Fruit fly (Drosophila melanogaster) whole organism, embryonic: ENCODE measurements around the gene Sfp23F.

Experiments
- CG10267 ChIP-seq: fragments of 200-800 bp; sonication (Bioruptor generic); optimal IDR thresholded peaks from 2 replicates; lab custom pipeline; 2018; ENCODE audit warnings: missing biosample characterization, mild to moderate bottlenecking, missing genetic modification characterization, moderate library complexity
- CG11085 ChIP-seq: fragments of 200-800 bp; sonication (Bioruptor generic); IDR thresholded peaks from 2 replicates; pipeline ENCODE4 v1.3.6; 2022; ENCODE audit warnings: missing biosample characterization, missing genetic modification characterization
- CG11247 ChIP-seq: fragments of 200-800 bp; sonication (Bioruptor generic); IDR thresholded peaks from 2 replicates; pipeline ENCODE4 v1.3.6; 2022; ENCODE audit warnings: missing biosample characterization, missing genetic modification characterization
- CG11456 ChIP-seq: fragments of 200-800 bp; sonication (Bioruptor generic); IDR thresholded peaks from 3 replicates; pipeline ENCODE4 v1.3.6; 2022; ENCODE audit warnings: missing biosample characterization, missing genetic modification characterization
- CG15696 ChIP-seq: fragments of 200-800 bp; sonication (Bioruptor generic); optimal IDR thresholded peaks from 2 replicates; lab custom pipeline; 2019; ENCODE audit warnings: missing biosample characterization, mild to moderate bottlenecking, missing genetic modification characterization, moderate library complexity
- CG16779 ChIP-seq: fragments of 200-800 bp; sonication (Bioruptor generic); IDR thresholded peaks from 2 replicates; pipeline ENCODE4 v1.3.6; 2022; ENCODE audit warnings: missing biosample characterization, missing genetic modification characterization
- CG17359 ChIP-seq: fragments of 200-800 bp; sonication (Bioruptor generic); optimal IDR thresholded peaks from 3 replicates; lab custom pipeline; 2018; ENCODE audit warnings: missing biosample characterization, mild to moderate bottlenecking, missing genetic modification characterization, moderate library complexity
- CG17829 ChIP-seq: fragments of 200-800 bp; optimal IDR thresholded peaks from 2 replicates; lab custom pipeline; 2019; ENCODE audit warnings: missing biosample characterization, mild to moderate bottlenecking, missing genetic modification characterization, moderate library complexity
- CG18619 ChIP-seq: fragments of 200-800 bp; sonication (Bioruptor generic); optimal IDR thresholded peaks from 3 replicates; lab custom pipeline; 2017; ENCODE audit warnings: missing biosample characterization, mild to moderate bottlenecking, missing genetic modification characterization
- CG2129 ChIP-seq: fragments of 200-800 bp; sonication (Bioruptor generic); IDR thresholded peaks from 2 replicates; pipeline ENCODE4 v1.3.6; 2022; ENCODE audit warnings: missing biosample characterization, missing genetic modification characterization; ENCODE audit not compliant: partially characterized antibody
- CG30431 ChIP-seq: fragments of 200-800 bp; sonication (Bioruptor generic); optimal IDR thresholded peaks from 2 replicates; lab custom pipeline; 2017; ENCODE audit warnings: missing biosample characterization, missing genetic modification characterization
- CG32532 ChIP-seq: fragments of 200-800 bp; sonication (Bioruptor generic); IDR thresholded peaks from 2 replicates; pipeline ENCODE4 v1.3.6; 2022; ENCODE audit warnings: missing biosample characterization, missing genetic modification characterization
- CG4730 ChIP-seq: fragments of 200-800 bp; sonication (Bioruptor generic); IDR thresholded peaks from 2 replicates; pipeline ENCODE4 v1.3.6; 2022; ENCODE audit warnings: missing biosample characterization, missing genetic modification characterization
- CG5953 ChIP-seq: fragments of 200-800 bp; sonication (Bioruptor generic); IDR thresholded peaks from 2 replicates; pipeline ENCODE4 v1.3.6; 2022; ENCODE audit warnings: missing biosample characterization, missing genetic modification characterization
- CG6272 ChIP-seq: fragments of 200-800 bp; sonication (Bioruptor generic); IDR thresholded peaks from 2 replicates; pipeline ENCODE4 v1.3.6; 2022; ENCODE audit warnings: missing biosample characterization, missing genetic modification characterization
- CG6654 ChIP-seq: fragments of 200-800 bp; sonication (Bioruptor generic); optimal IDR thresholded peaks from 2 replicates; lab custom pipeline; 2017; ENCODE audit warnings: missing biosample characterization, mild to moderate bottlenecking, missing genetic modification characterization
- CG7839 ChIP-seq: fragments of 200-800 bp; sonication (Bioruptor generic); optimal IDR thresholded peaks from 3 replicates; lab custom pipeline; 2018; ENCODE audit warnings: missing biosample characterization, mild to moderate bottlenecking, missing genetic modification characterization, moderate library complexity
- CG8388 ChIP-seq: fragments of 200-800 bp; sonication (Bioruptor generic); optimal IDR thresholded peaks from 2 replicates; lab custom pipeline; 2019; ENCODE audit warnings: missing biosample characterization, mild to moderate bottlenecking, missing genetic modification characterization, moderate library complexity
- CG9876 ChIP-seq: fragments of 200-800 bp; sonication (Bioruptor generic); optimal IDR thresholded peaks from 2 replicates; lab custom pipeline; 2016; ENCODE audit warnings: missing biosample characterization, missing genetic modification characterization
- D19A ChIP-seq: fragments of 200-800 bp; optimal IDR thresholded peaks from 3 replicates; lab custom pipeline; 2019; ENCODE audit warnings: missing biosample characterization, mild to moderate bottlenecking, missing genetic modification characterization, moderate library complexity
- Dek ChIP-seq: fragments of 200-800 bp; sonication (Bioruptor generic); optimal IDR thresholded peaks from 3 replicates; lab custom pipeline; 2019; ENCODE audit warnings: missing biosample characterization, mild to moderate bottlenecking, missing genetic modification characterization, moderate library complexity
- HLH3B ChIP-seq: fragments of 200-800 bp; sonication (Bioruptor generic); IDR thresholded peaks from 2 replicates; pipeline ENCODE4 v1.3.6; 2022; ENCODE audit warnings: missing biosample characterization, missing genetic modification characterization
- Hmx ChIP-seq: fragments of 200-800 bp; sonication (Bioruptor generic); optimal IDR thresholded peaks from 2 replicates; lab custom pipeline; 2016; ENCODE audit warnings: missing biosample characterization, missing genetic modification characterization
- Hr3 ChIP-seq: fragments of 200-800 bp; sonication (Bioruptor generic); optimal IDR thresholded peaks from 3 replicates; lab custom pipeline; 2016; ENCODE audit warnings: missing biosample characterization, missing genetic modification characterization
- Hr51 ChIP-seq, 2 experiments: fragments of 200-800 bp; sonication (Bioruptor generic); optimal IDR thresholded peaks; 2 replicates in 1 of 2; 3 replicates in 1 of 2; lab custom pipeline; 2016 to 2018; ENCODE audit warnings: missing biosample characterization in 2 of 2, missing genetic modification characterization in 2 of 2, mild to moderate bottlenecking in 1 of 2, moderate library complexity in 1 of 2
- Jarid2 ChIP-seq: fragments of 200-800 bp; sonication (Bioruptor generic); optimal IDR thresholded peaks from 3 replicates; lab custom pipeline; 2017; ENCODE audit warnings: mild to moderate bottlenecking, missing biosample characterization, missing genetic modification reagents, missing genetic modification characterization
- Oaz ChIP-seq: fragments of 200-800 bp; sonication (Bioruptor generic); IDR thresholded peaks from 2 replicates; pipeline ENCODE4 v1.3.6; 2022; ENCODE audit warnings: missing biosample characterization, missing genetic modification characterization
- Oli ChIP-seq: fragments of 200-800 bp; sonication (Bioruptor generic); optimal IDR thresholded peaks from 2 replicates; lab custom pipeline; 2018; ENCODE audit warnings: missing biosample characterization, mild to moderate bottlenecking, missing genetic modification characterization, moderate library complexity
- PHDP ChIP-seq: fragments of 200-800 bp; sonication (Bioruptor generic); optimal IDR thresholded peaks from 3 replicates; lab custom pipeline; 2018; ENCODE audit warnings: missing biosample characterization, mild to moderate bottlenecking, missing genetic modification characterization, moderate library complexity
- Spps ChIP-seq: fragments of 200-800 bp; sonication (Bioruptor generic); optimal IDR thresholded peaks from 2 replicates; lab custom pipeline; 2018; ENCODE audit warnings: missing biosample characterization, mild to moderate bottlenecking, missing genetic modification characterization
- Sry-β ChIP-seq: fragments of 200-800 bp; sonication (Bioruptor generic); optimal IDR thresholded peaks from 2 replicates; lab custom pipeline; 2018; ENCODE audit warnings: missing biosample characterization, mild to moderate bottlenecking, missing genetic modification characterization, moderate library complexity
- ap ChIP-seq: fragments of 200-800 bp; sonication (Bioruptor generic); IDR thresholded peaks from 2 replicates; pipeline ENCODE4 v1.3.6; 2022; ENCODE audit warnings: missing biosample characterization, missing genetic modification characterization
- bab2 ChIP-seq: fragments of 200-800 bp; sonication (Bioruptor generic); optimal IDR thresholded peaks from 2 replicates; lab custom pipeline; 2016; ENCODE audit warnings: missing biosample characterization, missing genetic modification characterization
- bowl ChIP-seq: fragments of 200-800 bp; sonication (Bioruptor generic); IDR thresholded peaks from 2 replicates; pipeline ENCODE4 v1.3.6; 2022; ENCODE audit warnings: missing biosample characterization, missing genetic modification characterization
- croc ChIP-seq: fragments of 200-800 bp; sonication (Bioruptor generic); conservative IDR thresholded peaks from 3 replicates; pipeline ENCODE4 v1.3.6; 2022; ENCODE audit warnings: missing biosample characterization, missing genetic modification characterization
- hb ChIP-seq: fragments of 200-800 bp; sonication (Bioruptor generic); IDR thresholded peaks from 3 replicates; pipeline ENCODE4 v1.3.6; 2022; ENCODE audit warnings: missing biosample characterization, missing genetic modification characterization; ENCODE audit not compliant: partially characterized antibody
- lbe ChIP-seq: fragments of 200-800 bp; sonication (Bioruptor generic); optimal IDR thresholded peaks from 2 replicates; lab custom pipeline; 2016; ENCODE audit warnings: missing biosample characterization, mild to moderate bottlenecking, missing genetic modification characterization
- lola ChIP-seq, 3 experiments: fragments of >200 bp in 2 of 3; fragments of 200-800 bp in 1 of 3; sonication (Bioruptor generic) in 1 of 3; optimal IDR thresholded peaks; 2 replicates each; lab custom pipeline; 2017 to 2019; ENCODE audit warnings: missing biosample characterization in 3 of 3, missing genetic modification characterization in 3 of 3, mild to moderate bottlenecking in 1 of 3, moderate library complexity in 1 of 3
- onecut ChIP-seq: fragments of 200-800 bp; sonication (Bioruptor generic); IDR thresholded peaks from 2 replicates; pipeline ENCODE4 v1.3.6; 2022; ENCODE audit warnings: missing biosample characterization, missing genetic modification characterization
- pb ChIP-seq: fragments of 200-800 bp; sonication (Bioruptor generic); optimal IDR thresholded peaks from 3 replicates; lab custom pipeline; 2016; ENCODE audit warnings: missing biosample characterization, missing genetic modification characterization
- prd ChIP-seq, 3 experiments: fragments of >200 bp in 2 of 3; fragments of 200-800 bp in 1 of 3; sonication (Bioruptor generic) in 1 of 3; optimal IDR thresholded peaks in 2 of 3; IDR thresholded peaks in 1 of 3; 2 replicates in 2 of 3; 3 replicates in 1 of 3; pipeline versions ENCODE4 v1.3.6 to Lab custom; 2017 to 2022; ENCODE audit warnings: missing biosample characterization in 1 of 3, missing genetic modification characterization in 1 of 3
- ranshi ChIP-seq: fragments of 200-800 bp; sonication (Bioruptor generic); IDR thresholded peaks from 2 replicates; pipeline ENCODE4 v1.3.6; 2022; ENCODE audit warnings: missing biosample characterization, missing genetic modification characterization
- salm ChIP-seq: fragments of 200-800 bp; sonication (Bioruptor generic); optimal IDR thresholded peaks from 2 replicates; lab custom pipeline; 2018; ENCODE audit warnings: missing biosample characterization, mild to moderate bottlenecking, missing genetic modification characterization
- scrt ChIP-seq: fragments of 200-800 bp; sonication (Bioruptor generic); optimal IDR thresholded peaks from 2 replicates; lab custom pipeline; 2018; ENCODE audit warnings: missing biosample characterization, mild to moderate bottlenecking, missing genetic modification characterization, moderate library complexity
- sima ChIP-seq: fragments of 200-800 bp; sonication (Bioruptor generic); optimal IDR thresholded peaks from 2 replicates; lab custom pipeline; 2016; ENCODE audit warnings: missing biosample characterization, missing genetic modification characterization
- stwl ChIP-seq: fragments of 200-800 bp; sonication (Bioruptor generic); optimal IDR thresholded peaks from 3 replicates; lab custom pipeline; 2018; ENCODE audit warnings: missing biosample characterization, mild to moderate bottlenecking, missing genetic modification characterization, moderate library complexity
- yki ChIP-seq: fragments of >200 bp; optimal IDR thresholded peaks from 3 replicates; lab custom pipeline; 2018
- zen ChIP-seq: fragments of 200-800 bp; sonication (Bioruptor generic); optimal IDR thresholded peaks from 3 replicates; lab custom pipeline; 2018; ENCODE audit warnings: missing biosample characterization, mild to moderate bottlenecking, missing genetic modification characterization, moderate library complexity

Sfp23F gene

DNA sequence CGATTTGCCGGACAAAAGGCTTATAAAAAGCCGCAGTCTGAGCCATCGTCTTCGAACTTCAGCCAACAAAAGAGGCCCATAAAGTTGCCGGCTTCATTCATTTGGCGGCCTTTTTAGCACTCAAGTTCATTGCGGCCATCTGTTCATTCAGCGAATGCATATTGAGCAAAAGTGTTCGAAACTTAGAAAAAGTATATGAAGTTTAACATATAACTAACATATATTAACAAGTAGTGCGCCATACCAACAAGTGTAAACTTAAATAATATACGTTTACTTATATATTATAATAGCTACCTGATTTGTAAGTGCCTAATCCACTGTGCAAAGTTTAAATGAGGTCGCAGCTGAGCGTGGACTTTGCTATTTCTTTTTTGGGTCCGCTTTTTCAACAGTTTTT lies 48.8 kb upstream of the Sfp23F start (continued):
- TF ChIP-seq CG17359 (tag; lab: Kevin White, UChicago) (peak; percentile 19), HLH3B (GFP tag; lab: Robert Waterston, UW) (0 out of 2 replicates have a peak, but pooled peaks have one; percentile 13)

DNA sequence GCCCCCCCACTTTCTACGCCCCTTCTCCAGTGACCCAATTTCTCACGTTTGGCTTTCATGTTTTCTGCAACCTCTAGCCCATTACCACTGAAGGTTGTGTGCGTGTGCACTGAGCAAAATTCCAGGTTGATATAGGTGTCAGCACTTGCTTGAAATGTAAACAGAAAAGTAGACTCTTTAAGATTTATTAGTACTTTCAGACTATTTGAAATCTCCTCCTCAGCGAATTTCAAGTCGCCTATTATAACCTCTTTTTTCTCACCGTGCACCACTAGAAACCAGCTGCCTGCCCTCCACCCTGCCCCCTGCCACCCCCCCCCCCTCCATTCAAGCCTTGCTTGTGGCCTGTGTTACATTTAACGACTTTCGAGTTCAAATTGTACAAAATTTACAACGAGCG lies 47.5 kb upstream of the Sfp23F start:
- peak; percentile 35; the same call in 1 of the 2 replicates for TF ChIP-seq CG6272 (GFP tag; lab: Robert Waterston, UW)
- peak; percentile 61 for TF ChIP-seq CG7839 (tag; lab: Kevin White, UChicago)
- TF ChIP-seq CG32532 (GFP tag; lab: Robert Waterston, UW), result 0 out of 2 replicates have a peak, but pooled peaks have one; percentile 25
- TF ChIP-seq CG11456 (GFP tag; lab: Robert Waterston, UW), result peak; percentile 46; the same call in 1 of the 3 replicates
- TF ChIP-seq stwl, result no peak
- TF ChIP-seq lbe (GFP tag; lab: Kevin White, UChicago), result no peak
- TF ChIP-seq bab2, result no peak
- TF ChIP-seq CG16779, result no peak
- TF ChIP-seq CG5953 (GFP tag; lab: Robert Waterston, UW), result peak; percentile 33; the same call in 1 of the 2 replicates
- TF ChIP-seq Spps (tag; lab: Kevin White, UChicago), result no peak
- TF ChIP-seq CG10267, result peak; percentile 19
- TF ChIP-seq CG8388 (GFP tag; lab: Kevin White, UChicago), result peak; percentile 17
- TF ChIP-seq yki, result no peak
- TF ChIP-seq CG2129, result no peak
- peak; percentile 56; the same call in 1 of the 2 replicates for TF ChIP-seq ranshi (GFP tag; lab: Robert Waterston, UW)
- TF ChIP-seq scrt (GFP tag; lab: Kevin White, UChicago), result no peak
- TF ChIP-seq CG6654 (GFP tag; lab: Kevin White, UChicago), result no peak
- TF ChIP-seq pb (GFP tag; lab: Kevin White, UChicago), result no peak
- no peak for TF ChIP-seq Oaz (GFP tag; lab: Robert Waterston, UW)
- TF ChIP-seq ap (GFP tag; lab: Robert Waterston, UW), result peak; percentile 35; the same call in 1 of the 2 replicates
- peak; percentile 12 for TF ChIP-seq PHDP (tag; lab: Kevin White, UChicago)
- no peak for TF ChIP-seq bowl (GFP tag; lab: Robert Waterston, UW)
- TF ChIP-seq lola (GFP tag; optimal IDR thresholded peaks at IDR 0.05; lab: Kevin White, UChicago), result peak in 1 of 3 experiments; percentile 49
- no peak for TF ChIP-seq salm (tag; lab: Kevin White, UChicago)
- TF ChIP-seq CG4730 (GFP tag; lab: Robert Waterston, UW), result 0 out of 2 replicates have a peak, but pooled peaks have one; percentile 23
- TF ChIP-seq Sry-β, result no peak
- TF ChIP-seq CG11085 (GFP tag; lab: Robert Waterston, UW), result no peak
- TF ChIP-seq CG30431 (GFP tag; lab: Kevin White, UChicago), result peak; percentile 38
- peak; percentile 38 for TF ChIP-seq CG17829 (tag; lab: Kevin White, UChicago)
- peak; percentile 8 for TF ChIP-seq D19A (tag; lab: Kevin White, UChicago)
- TF ChIP-seq croc (GFP tag; lab: Robert Waterston, UW), result peak; percentile 57
- TF ChIP-seq Jarid2 (GFP tag; lab: Kevin White, UChicago), result peak; percentile 3
- no peak for TF ChIP-seq Dek (tag; lab: Kevin White, UChicago)
- no peak for TF ChIP-seq Hmx
- peak; percentile 33 for TF ChIP-seq Hr3
- TF ChIP-seq CG9876 (GFP tag; lab: Kevin White, UChicago), result peak; percentile 12
- no peak for TF ChIP-seq hb (GFP tag; lab: Robert Waterston, UW)
- TF ChIP-seq sima (GFP tag; lab: Kevin White, UChicago), result no peak
- TF ChIP-seq prd (optimal IDR thresholded peaks at IDR 0.05; lab: Kevin White, UChicago), result no peak
- TF ChIP-seq prd (GFP tag; IDR thresholded peaks at IDR 0.05; lab: Robert Waterston, UW), result peak; percentile 76
- peak in 1 of 2 experiments; percentile 47 for TF ChIP-seq Hr51 (GFP tag; optimal IDR thresholded peaks at IDR 0.05; lab: Kevin White, UChicago)
- peak; percentile 1 for TF ChIP-seq CG18619 (GFP tag; lab: Kevin White, UChicago)
- peak; percentile 59 for TF ChIP-seq Oli (tag; lab: Kevin White, UChicago)
- no peak for TF ChIP-seq zen
- TF ChIP-seq CG11247 (GFP tag; lab: Robert Waterston, UW), result no peak
- no peak for TF ChIP-seq CG15696 (tag; lab: Kevin White, UChicago)
- TF ChIP-seq onecut (GFP tag; lab: Robert Waterston, UW), result peak; percentile 59
